Worm (Caenorhabditis elegans) whole organism, early embryonic: Measurements from ENCODE around the gene F43E12.1.

Experiments used
- F13C5.2 ChIP-seq: sonication (generic microtip); optimal IDR thresholded peaks from 2 replicates; lab custom pipeline; 2017; ENCODE audit warnings: mild to moderate bottlenecking, missing genetic modification characterization, inconsistent platforms, missing compliant biosample characterization
- ama-1 ChIP-seq: fragments of 150-350 bp; optimal IDR thresholded peaks from 2 replicates; lab custom pipeline; 2014
- ceh-36 ChIP-seq: sonication (generic microtip); optimal IDR thresholded peaks from 2 replicates; lab custom pipeline; 2016; ENCODE audit warnings: missing genetic modification characterization, inconsistent platforms, missing compliant biosample characterization
- ets-7 ChIP-seq: sonication (generic microtip); optimal IDR thresholded peaks from 2 replicates; lab custom pipeline; 2016; ENCODE audit warnings: missing genotype, missing genetic modification characterization, missing compliant biosample characterization
- flt-1 ChIP-seq: fragments of 200-800 bp; sonication (Bioruptor generic); IDR thresholded peaks from 2 replicates; pipeline ENCODE4 v1.3.6; 2022; ENCODE audit warnings: missing genetic modification characterization, missing compliant biosample characterization
- hmbx-1 ChIP-seq: sonication (generic microtip); optimal IDR thresholded peaks from 2 replicates; lab custom pipeline; 2016; ENCODE audit warnings: mild to moderate bottlenecking, missing genetic modification characterization, missing compliant biosample characterization
- hnd-1 ChIP-seq: sonication (generic microtip); optimal IDR thresholded peaks from 2 replicates; lab custom pipeline; 2016; ENCODE audit warnings: missing genetic modification characterization, missing compliant biosample characterization
- pes-1 ChIP-seq: fragments of 200-800 bp; sonication (Bioruptor generic); IDR thresholded peaks from 2 replicates; pipeline ENCODE4 v1.3.6; 2022; ENCODE audit warnings: missing genetic modification reagents, missing genetic modification characterization, missing compliant biosample characterization
- scrt-1 ChIP-seq: fragments of 200-800 bp; sonication (Bioruptor generic); IDR thresholded peaks from 2 replicates; pipeline ENCODE4 v1.3.6; 2022; ENCODE audit warnings: missing genetic modification characterization, missing compliant biosample characterization
- tra-4 ChIP-seq: sonication (generic microtip); optimal IDR thresholded peaks from 2 replicates; lab custom pipeline; 2017; ENCODE audit warnings: missing genetic modification characterization, missing compliant biosample characterization

DNA sequence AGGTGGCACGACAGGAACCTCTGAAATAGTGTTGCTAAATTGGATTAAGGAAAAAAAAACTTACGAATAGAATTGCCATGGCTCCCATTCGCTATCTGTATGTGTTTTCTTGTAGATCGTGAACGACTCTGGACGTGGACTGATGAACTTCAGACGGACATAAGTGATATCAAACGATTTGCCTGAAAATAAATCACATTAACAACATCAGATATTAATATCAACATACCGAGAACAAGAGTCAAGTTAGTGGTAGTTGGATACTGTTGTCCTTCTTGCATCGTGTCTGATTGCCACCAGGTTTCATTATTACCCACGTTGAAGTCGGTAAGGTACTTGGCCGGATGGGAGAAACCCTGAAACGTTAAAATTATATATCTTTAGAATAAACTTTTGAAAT is 27.8 kb upstream of the F43E12.1 start:
- TF ChIP-seq F13C5.2: no peak
- TF ChIP-seq ama-1 (lab: Kevin White, UChicago): no peak
- no peak for TF ChIP-seq pes-1 (GFP tag; lab: Robert Waterston, UW)
- no peak for TF ChIP-seq ceh-36 (tag; lab: Kevin White, UChicago)
- TF ChIP-seq ets-7 (tag; lab: Kevin White, UChicago): no peak
- no peak for TF ChIP-seq tra-4 (tag; lab: Kevin White, UChicago)
- no peak for TF ChIP-seq hnd-1 (tag; lab: Kevin White, UChicago)
- no peak for TF ChIP-seq hmbx-1 (tag; lab: Kevin White, UChicago)
- TF ChIP-seq scrt-1 (GFP tag; lab: Robert Waterston, UW): no peak
- no peak for TF ChIP-seq flt-1 (GFP tag; lab: Robert Waterston, UW)
